Worm (Caenorhabditis elegans) whole organism, late embryonic: ENCODE measurements around the gene rho-1.
A peak's percentile ranks its signal among the peaks of the same experiment; 100 is the strongest.

Source experiments
- C38D4.7 ChIP-seq: fragments of 200-800 bp; sonication (Bioruptor generic); optimal IDR thresholded peaks from 2 replicates; lab custom pipeline; 2018; ENCODE audit warnings: mild to moderate bottlenecking, missing genetic modification characterization, moderate library complexity, missing compliant biosample characterization
- F13H6.1 ChIP-seq: sonication (generic microtip); optimal IDR thresholded peaks from 2 replicates; lab custom pipeline; 2016; ENCODE audit warnings: missing genetic modification characterization, missing compliant biosample characterization
- ama-1 ChIP-seq: fragments of 150-350 bp; optimal IDR thresholded peaks from 2 replicates; lab custom pipeline; 2014
- ceh-18 ChIP-seq: sonication (generic microtip); optimal IDR thresholded peaks from 2 replicates; lab custom pipeline; 2016; ENCODE audit warnings: missing genetic modification characterization, missing compliant biosample characterization
- dve-1 ChIP-seq: sonication (generic microtip); optimal IDR thresholded peaks from 2 replicates; lab custom pipeline; 2017; ENCODE audit warnings: antibody characterized with exemption, mild to moderate bottlenecking, missing genetic modification characterization, missing compliant biosample characterization
- ets-4 ChIP-seq: sonication (generic microtip); optimal IDR thresholded peaks from 2 replicates; lab custom pipeline; 2016; ENCODE audit warnings: missing genetic modification characterization, missing compliant biosample characterization
- hlh-15 ChIP-seq: sonication (generic microtip); optimal IDR thresholded peaks from 2 replicates; lab custom pipeline; 2016; ENCODE audit warnings: missing genetic modification characterization, missing compliant biosample characterization
- lin-11 ChIP-seq: fragments of 200-800 bp; sonication (Bioruptor generic); optimal IDR thresholded peaks from 2 replicates; lab custom pipeline; 2018; ENCODE audit warnings: mild to moderate bottlenecking, missing genetic modification characterization, missing compliant biosample characterization
- pax-1 ChIP-seq: fragments of 150-350 bp; optimal IDR thresholded peaks from 2 replicates; lab custom pipeline; 2014; ENCODE audit warnings: missing biosample characterization, missing genetic modification characterization
- sox-2 ChIP-seq: fragments of 200-800 bp; sonication (Bioruptor generic); IDR thresholded peaks from 2 replicates; pipeline ENCODE4 v1.3.6; 2022; ENCODE audit warnings: missing genetic modification reagents, missing genetic modification characterization, missing compliant biosample characterization
- sox-4 ChIP-seq: sonication (generic microtip); optimal IDR thresholded peaks from 2 replicates; lab custom pipeline; 2017; ENCODE audit warnings: mild to moderate bottlenecking, missing genetic modification characterization, inconsistent platforms, missing compliant biosample characterization
- unc-3 ChIP-seq, 2 experiments: fragments of 200-800 bp in 1 of 2; sonication (Bioruptor generic) in 1 of 2; sonication (generic microtip) in 1 of 2; conservative IDR thresholded peaks in 1 of 2; optimal IDR thresholded peaks in 1 of 2; 2 replicates each; pipeline versions ENCODE4 v1.3.6 to Lab custom; 2016 to 2022; ENCODE audit warnings: missing compliant biosample characterization in 2 of 2, missing genetic modification characterization in 2 of 2, missing genetic modification reagents in 1 of 2
- unc-42 ChIP-seq: sonication (generic microtip); optimal IDR thresholded peaks from 2 replicates; lab custom pipeline; 2016; ENCODE audit warnings: missing genotype, missing genetic modification characterization, missing compliant biosample characterization

ce11 chrIV:16498031-16498442, 9.2 kb upstream of the rho-1 start:
- TF ChIP-seq sox-2 (no peak), unc-3 (GFP tag; conservative IDR thresholded peaks at IDR 0.05; lab: Robert Waterston, UW) (no peak), unc-3 (tag; optimal IDR thresholded peaks at IDR 0.05; lab: Kevin White, UChicago) (no peak), hlh-15 (tag; lab: Kevin White, UChicago) (no peak), ama-1 (lab: Kevin White, UChicago) (no peak), F13H6.1 (tag; lab: Kevin White, UChicago) (peak; percentile 64), unc-42 (peak; percentile 91), lin-11 (tag; lab: Kevin White, UChicago) (no peak), sox-4 (tag; lab: Kevin White, UChicago) (peak; percentile 4), C38D4.7 (no peak), ceh-18 (tag; lab: Kevin White, UChicago) (peak; percentile 92), dve-1 (tag; lab: Kevin White, UChicago) (no peak), pax-1 (tag; lab: Kevin White, UChicago) (no peak), ets-4 (no peak)
